Worm (Caenorhabditis elegans) whole organism, mixed stage, embryonic: ENCODE results near the gene helq-1.

Experiments used
- ceh-43 ChIP-seq: fragments of 200-800 bp; sonication (Bioruptor generic); optimal IDR thresholded peaks from 2 replicates; lab custom pipeline; 2018; ENCODE audit warnings: mild to moderate bottlenecking, missing genetic modification characterization, moderate library complexity, missing compliant biosample characterization
- elt-1 ChIP-seq: sonication (generic microtip); optimal IDR thresholded peaks from 2 replicates; lab custom pipeline; 2017; ENCODE audit warnings: missing genetic modification characterization, mild to moderate bottlenecking, missing compliant biosample characterization, antibody characterized with exemption, moderate library complexity, borderline replicate concordance; ENCODE audit not compliant: insufficient read depth
- unc-62 ChIP-seq: fragments of 150-350 bp; optimal IDR thresholded peaks from 2 replicates; lab custom pipeline; 2014; ENCODE audit warnings: missing biosample characterization, missing genetic modification reagents, missing genetic modification characterization

ce11 chrIII:634618-635017 is 47.7 kb upstream of the helq-1 start, which contains the start of gene fem-2:
- TF ChIP-seq unc-62 (no peak), elt-1 (no peak), ceh-43 (GFP tag; lab: Kevin White, UChicago) (no peak)
